Worm (Caenorhabditis elegans): ENCODE measurements around the gene srx-3.

- TF ChIP-seq egl-27 (tag; optimal IDR thresholded peaks at IDR 0.05) (no peak), sem-4 (tag; optimal IDR thresholded peaks at IDR 0.05) (no peak), ceh-16 (tag; optimal IDR thresholded peaks at IDR 0.05) (no peak), dmd-4 (tag; optimal IDR thresholded peaks at IDR 0.05) (no peak)
These were observed 21.7 kb upstream of the srx-3 start, which contains the start of gene str-86 for ce11 chrV:8983604-8984003.

Data from whole organism, L2 larva.